Worm (Caenorhabditis elegans) whole organism, young adult: ENCODE measurements around the gene lnkn-1.

Source experiments
- atf-7 ChIP-seq: sonication (generic microtip); optimal IDR thresholded peaks from 2 replicates; lab custom pipeline; 2017; ENCODE audit warnings: mild to moderate bottlenecking, missing genetic modification characterization, missing compliant biosample characterization
- attf-3 ChIP-seq: fragments of 200-800 bp; sonication (Bioruptor generic); conservative IDR thresholded peaks from 2 replicates; pipeline ENCODE4 v1.3.6; 2022; ENCODE audit warnings: missing genetic modification reagents, missing genetic modification characterization, missing compliant biosample characterization
- egl-44 ChIP-seq: fragments of 200-800 bp; sonication (Bioruptor generic); IDR thresholded peaks from 2 replicates; pipeline ENCODE4 v1.3.6; 2022; ENCODE audit warnings: missing genetic modification reagents, missing genetic modification characterization, missing compliant biosample characterization
- madf-3 ChIP-seq: fragments of 200-800 bp; sonication (Bioruptor generic); IDR thresholded peaks from 2 replicates; pipeline ENCODE4 v1.3.6; 2022; ENCODE audit warnings: missing genetic modification reagents, missing genetic modification characterization, missing compliant biosample characterization

ce11 chrIII:8904044-8904443 is 14.0 kb downstream of the lnkn-1 start, which contains the start of gene lin-9:
- TF ChIP-seq attf-3 (peak; percentile 85), atf-7 (tag; lab: Kevin White, UChicago) (peak; percentile 86), egl-44 (GFP tag; lab: Robert Waterston, UW) (peak; percentile 41; the same call in 1 of the 2 replicates), madf-3 (GFP tag; lab: Robert Waterston, UW) (peak; percentile 96)
